Fruit fly (Drosophila melanogaster): ENCODE data around the gene CG2444.

DNA sequence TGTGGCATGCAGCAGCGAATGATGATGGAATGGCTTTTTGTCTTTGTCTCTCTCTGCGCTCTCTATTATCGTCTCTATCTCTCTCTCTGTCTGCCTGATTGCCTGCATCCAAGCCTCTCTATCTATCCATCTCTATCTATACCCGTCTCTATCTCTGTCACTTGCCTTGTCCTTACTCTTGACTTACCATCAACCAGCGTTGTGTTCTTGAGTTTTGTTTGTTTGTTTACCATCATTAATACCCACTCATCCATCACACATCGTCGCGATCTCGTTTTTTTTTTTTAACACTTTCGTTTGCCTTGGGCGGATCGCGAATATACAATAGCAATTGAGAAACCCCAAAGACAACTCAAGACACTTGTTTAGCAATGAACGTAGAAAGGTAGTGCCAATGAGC, 15.4 kb downstream of the CG2444 start:
- no peak for TF ChIP-seq EcR (GFP tag; optimal IDR thresholded peaks at IDR 0.05)
- no peak for TF ChIP-seq Dll (optimal IDR thresholded peaks at IDR 0.05)
- no peak for TF ChIP-seq psq (optimal IDR thresholded peaks at IDR 0.05)

All from whole organism.